Worm (Caenorhabditis elegans) whole organism, L4 larva: ENCODE measurements around the gene T05A8.2.

Source experiments
- D1046.2 ChIP-seq: fragments of 200-800 bp; sonication (Bioruptor generic); IDR thresholded peaks from 2 replicates; pipeline ENCODE4 v1.3.6; 2022; ENCODE audit warnings: missing genetic modification characterization, missing compliant biosample characterization
- F49E8.2 ChIP-seq: sonication (generic microtip); optimal IDR thresholded peaks from 2 replicates; lab custom pipeline; 2016; ENCODE audit warnings: missing compliant biosample characterization, mild to moderate bottlenecking, missing genetic modification characterization, borderline replicate concordance
- R02D3.7 ChIP-seq: fragments of 150-350 bp; sonication (generic microtip); optimal IDR thresholded peaks from 3 replicates; lab custom pipeline; 2014; ENCODE audit warnings: missing biosample characterization, missing genetic modification characterization
- T20F7.1 ChIP-seq: fragments of 200-800 bp; sonication (Bioruptor generic); optimal IDR thresholded peaks from 2 replicates; lab custom pipeline; 2018; ENCODE audit warnings: mild to moderate bottlenecking, missing genetic modification characterization, missing compliant biosample characterization
- T26A8.4 ChIP-seq: fragments of 200-800 bp; sonication (Bioruptor generic); IDR thresholded peaks from 2 replicates; pipeline ENCODE4 v1.3.6; 2022; ENCODE audit warnings: missing genetic modification characterization, missing compliant biosample characterization
- Y48G9A.11 ChIP-seq: fragments of 200-800 bp; sonication (Bioruptor generic); IDR thresholded peaks from 2 replicates; pipeline ENCODE4 v1.3.6; 2022; ENCODE audit warnings: missing genetic modification reagents, missing genetic modification characterization, missing compliant biosample characterization
- Y5F2A.4 ChIP-seq: fragments of 200-800 bp; sonication (Bioruptor generic); optimal IDR thresholded peaks from 2 replicates; lab custom pipeline; 2018; ENCODE audit warnings: mild to moderate bottlenecking, missing genetic modification characterization, missing compliant biosample characterization
- aly-2 ChIP-seq: sonication (generic microtip); optimal IDR thresholded peaks from 2 replicates; lab custom pipeline; 2018; ENCODE audit warnings: missing biosample characterization, missing genetic modification characterization
- ama-1 ChIP-seq: fragments of 150-350 bp; optimal IDR thresholded peaks from 2 replicates; lab custom pipeline; 2014; ENCODE audit warnings: inconsistent platforms, mixed read lengths
- ceh-28 ChIP-seq: fragments of 150-350 bp; optimal IDR thresholded peaks from 2 replicates; lab custom pipeline; 2014; ENCODE audit warnings: missing biosample characterization, missing genetic modification reagents, missing genetic modification characterization
- ceh-32 ChIP-seq: sonication (generic microtip); optimal IDR thresholded peaks from 2 replicates; lab custom pipeline; 2016; ENCODE audit warnings: mild to moderate bottlenecking, missing genetic modification characterization, missing compliant biosample characterization; ENCODE audit not compliant: poor library complexity
- ceh-44 ChIP-seq: fragments of 200-800 bp; sonication (Bioruptor generic); IDR thresholded peaks from 2 replicates; pipeline ENCODE4 v1.3.6; 2022; ENCODE audit warnings: missing genetic modification reagents, missing genetic modification characterization, missing compliant biosample characterization
- ceh-62 ChIP-seq: sonication (generic microtip); optimal IDR thresholded peaks from 2 replicates; lab custom pipeline; 2017; ENCODE audit warnings: missing biosample characterization, missing genetic modification characterization
- ceh-82 ChIP-seq: sonication (generic microtip); optimal IDR thresholded peaks from 2 replicates; lab custom pipeline; 2017; ENCODE audit warnings: missing biosample characterization, missing genetic modification characterization
- cey-2 ChIP-seq: sonication (generic microtip); optimal IDR thresholded peaks from 3 replicates; lab custom pipeline; 2017; ENCODE audit warnings: missing genetic modification characterization, mild to moderate bottlenecking, missing compliant biosample characterization, antibody characterized with exemption, borderline replicate concordance; ENCODE audit not compliant: insufficient read depth
- ctbp-1 ChIP-seq: fragments of 200-800 bp; sonication (Bioruptor generic); IDR thresholded peaks from 2 replicates; pipeline ENCODE4 v1.3.6; 2022; ENCODE audit warnings: missing genetic modification reagents, missing genetic modification characterization, missing compliant biosample characterization
- dmd-6 ChIP-seq: fragments of 200-800 bp; sonication (Bioruptor generic); IDR thresholded peaks from 2 replicates; pipeline ENCODE4 v1.3.6; 2022; ENCODE audit warnings: missing genetic modification reagents, missing genetic modification characterization, missing compliant biosample characterization
- dmd-8 ChIP-seq: fragments of 200-800 bp; sonication (Bioruptor generic); IDR thresholded peaks from 2 replicates; pipeline ENCODE4 v1.3.6; 2022; ENCODE audit warnings: missing genetic modification characterization, missing compliant biosample characterization
- dpl-1 ChIP-seq: fragments of 150-350 bp; optimal IDR thresholded peaks from 2 replicates; lab custom pipeline; 2014; ENCODE audit warnings: missing biosample characterization, missing genetic modification reagents, missing genetic modification characterization
- egl-27 ChIP-seq: sonication (generic microtip); optimal IDR thresholded peaks from 3 replicates; lab custom pipeline; 2017; ENCODE audit warnings: missing biosample characterization, missing genetic modification reagents, missing genetic modification characterization
- fkh-10 ChIP-seq: fragments of 150-350 bp; optimal IDR thresholded peaks from 2 replicates; lab custom pipeline; 2014; ENCODE audit warnings: missing biosample characterization, missing genetic modification reagents, missing genetic modification characterization
- fos-1 ChIP-seq: fragments of 150-350 bp; optimal IDR thresholded peaks from 2 replicates; lab custom pipeline; 2014; ENCODE audit warnings: missing biosample characterization, missing genetic modification characterization
- hif-1 ChIP-seq, 2 experiments: sonication (generic microtip); optimal IDR thresholded peaks; 2 replicates each; lab custom pipeline; 2016 to 2017; ENCODE audit warnings: missing compliant biosample characterization in 2 of 2, missing genetic modification characterization in 2 of 2, missing genetic modification reagents in 2 of 2, missing genotype in 2 of 2, mild to moderate bottlenecking in 1 of 2
- hlh-11 ChIP-seq: fragments of 200-800 bp; sonication (Bioruptor generic); optimal IDR thresholded peaks from 2 replicates; lab custom pipeline; 2018; ENCODE audit warnings: mild to moderate bottlenecking, missing genetic modification characterization, missing compliant biosample characterization
- hmg-1.1 ChIP-seq: fragments of 200-800 bp; sonication (Bioruptor generic); IDR thresholded peaks from 2 replicates; pipeline ENCODE4 v1.3.6; 2022; ENCODE audit warnings: missing genetic modification reagents, missing genetic modification characterization, missing compliant biosample characterization
- lin-1 ChIP-seq: fragments of 200-800 bp; sonication (Bioruptor generic); IDR thresholded peaks from 2 replicates; pipeline ENCODE4 v1.3.6; 2022; ENCODE audit warnings: missing genetic modification reagents, missing genetic modification characterization, missing compliant biosample characterization
- lin-15B ChIP-seq: fragments of 150-350 bp; sonication (generic microtip); optimal IDR thresholded peaks from 3 replicates; lab custom pipeline; 2014; ENCODE audit warnings: missing biosample characterization, missing genetic modification characterization
- lin-39 ChIP-seq: fragments of 150-350 bp; optimal IDR thresholded peaks from 2 replicates; lab custom pipeline; 2014; ENCODE audit warnings: missing biosample characterization, missing genetic modification reagents, missing genetic modification characterization
- lir-3 ChIP-seq: sonication (generic microtip); optimal IDR thresholded peaks from 2 replicates; lab custom pipeline; 2016; ENCODE audit warnings: mild to moderate bottlenecking, missing genetic modification characterization, missing compliant biosample characterization
- lsy-2 ChIP-seq, 2 experiments: fragments of 150-350 bp in 1 of 2; sonication (generic microtip) in 1 of 2; optimal IDR thresholded peaks; 2 replicates each; lab custom pipeline; 2014 to 2017; ENCODE audit warnings: missing biosample characterization in 2 of 2, missing genetic modification characterization in 2 of 2
- madf-5 ChIP-seq, 2 experiments: fragments of 200-800 bp; sonication (Bioruptor generic); IDR thresholded peaks; 2 replicates each; pipeline ENCODE4 v1.3.6; 2022; ENCODE audit warnings: missing compliant biosample characterization in 2 of 2, missing genetic modification characterization in 2 of 2
- mdl-1 ChIP-seq, 2 experiments: fragments of 150-350 bp in 1 of 2; sonication (generic microtip) in 1 of 2; optimal IDR thresholded peaks; 2 replicates each; lab custom pipeline; 2014 to 2017; ENCODE audit warnings: missing biosample characterization in 2 of 2, missing genetic modification characterization in 2 of 2
- mdt-29 ChIP-seq: fragments of 200-800 bp; sonication (Bioruptor generic); IDR thresholded peaks from 2 replicates; pipeline ENCODE4 v1.3.6; 2022; ENCODE audit warnings: missing genetic modification reagents, missing genetic modification characterization, missing compliant biosample characterization
- mep-1 ChIP-seq: fragments of 150-350 bp; sonication (generic microtip); optimal IDR thresholded peaks from 3 replicates; lab custom pipeline; 2014; ENCODE audit warnings: missing biosample characterization, missing genetic modification characterization
- mes-2 ChIP-seq: sonication (generic microtip); optimal IDR thresholded peaks from 2 replicates; lab custom pipeline; 2016; ENCODE audit warnings: missing genotype, mild to moderate bottlenecking, missing genetic modification characterization, missing compliant biosample characterization; ENCODE audit not compliant: poor library complexity, severe bottlenecking
- nhr-10 ChIP-seq: fragments of 150-350 bp; optimal IDR thresholded peaks from 2 replicates; lab custom pipeline; 2014; ENCODE audit warnings: missing biosample characterization, missing genetic modification characterization
- nhr-48 ChIP-seq: sonication (generic microtip); optimal IDR thresholded peaks from 2 replicates; lab custom pipeline; 2016; ENCODE audit warnings: mild to moderate bottlenecking, missing genetic modification characterization, missing compliant biosample characterization
- nhr-6 ChIP-seq: fragments of 150-350 bp; optimal IDR thresholded peaks from 2 replicates; lab custom pipeline; 2014; ENCODE audit warnings: missing biosample characterization, missing genetic modification characterization
- sdz-12 ChIP-seq: fragments of 200-800 bp; sonication (Bioruptor generic); optimal IDR thresholded peaks from 2 replicates; lab custom pipeline; 2018; ENCODE audit warnings: mild to moderate bottlenecking, missing genetic modification characterization, missing compliant biosample characterization
- set-16 ChIP-seq: fragments of 200-800 bp; sonication (Bioruptor generic); IDR thresholded peaks from 2 replicates; pipeline ENCODE4 v1.3.6; 2022; ENCODE audit warnings: missing genetic modification reagents, missing genetic modification characterization, missing compliant biosample characterization
- skn-1 ChIP-seq: fragments of 150-350 bp; optimal IDR thresholded peaks from 2 replicates; lab custom pipeline; 2014; ENCODE audit warnings: missing biosample characterization, missing genetic modification characterization
- snpc-4 ChIP-seq: fragments of 150-350 bp; optimal IDR thresholded peaks from 2 replicates; lab custom pipeline; 2014; ENCODE audit warnings: missing biosample characterization, missing genetic modification characterization
- spr-1 ChIP-seq: sonication (generic microtip); optimal IDR thresholded peaks from 2 replicates; lab custom pipeline; 2016; ENCODE audit warnings: mild to moderate bottlenecking, missing genetic modification characterization, missing compliant biosample characterization
- spr-3 ChIP-seq: fragments of 200-800 bp; sonication (Bioruptor generic); optimal IDR thresholded peaks from 2 replicates; lab custom pipeline; 2018; ENCODE audit warnings: mild to moderate bottlenecking, missing genetic modification characterization, missing compliant biosample characterization
- unc-62 ChIP-seq, 3 experiments: fragments of 150-350 bp in 1 of 3; sonication (generic microtip); optimal IDR thresholded peaks in 2 of 3; peaks in 1 of 3; 1 replicate in 1 of 3; 2 replicates in 2 of 3; lab custom pipeline; 2014 to 2017; ENCODE audit warnings: missing biosample characterization in 3 of 3, missing genetic modification characterization in 3 of 3, missing genetic modification reagents in 3 of 3, missing genotype in 1 of 3
- zip-11 ChIP-seq: fragments of 200-800 bp; sonication (Bioruptor generic); IDR thresholded peaks from 2 replicates; pipeline ENCODE4 v1.3.6; 2022; ENCODE audit warnings: missing genetic modification characterization, missing compliant biosample characterization
- zip-2 ChIP-seq: fragments of 150-350 bp; optimal IDR thresholded peaks from 2 replicates; lab custom pipeline; 2014; ENCODE audit warnings: missing biosample characterization, missing genetic modification characterization

The T05A8.2 gene

DNA sequence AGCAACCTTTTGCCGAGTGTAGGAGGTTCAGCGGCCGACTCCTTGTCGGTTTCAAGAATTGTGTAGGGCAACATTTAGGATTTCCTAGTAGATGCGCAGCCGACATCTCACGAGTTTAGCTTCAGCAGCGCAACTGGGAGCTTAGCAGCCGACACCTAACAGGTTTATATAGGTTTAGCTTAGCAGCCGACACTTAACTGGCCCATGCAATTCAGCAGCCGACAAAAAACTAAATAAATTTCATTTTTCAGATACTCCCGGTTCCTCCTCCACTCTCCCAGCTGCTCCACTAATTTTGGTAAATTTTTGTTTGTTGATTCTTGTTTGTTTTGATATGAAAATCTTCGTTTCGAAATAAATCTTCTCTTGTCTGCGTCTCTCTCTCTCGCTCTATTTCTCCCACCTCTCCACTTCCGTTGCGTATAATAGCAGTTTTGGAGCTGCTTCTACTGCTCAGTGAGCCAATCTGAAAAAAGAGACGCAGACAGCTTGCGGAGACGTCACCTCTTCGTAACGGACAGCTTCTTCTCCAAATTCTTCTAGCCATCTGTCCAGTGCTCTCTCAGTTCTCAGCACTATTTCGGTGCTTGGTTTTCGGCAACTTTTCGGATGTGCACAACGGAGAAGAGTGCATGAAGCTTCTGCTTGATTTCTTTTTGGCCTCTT lies 37.3 kb upstream of the T05A8.2 start (continued):
- TF ChIP-seq dpl-1 (peak; percentile 5), hlh-11 (tag; lab: Kevin White, UChicago) (peak; percentile 27), hmg-1.1 (GFP tag; lab: Robert Waterston, UW) (peak; percentile 55; the same call in 1 of the 2 replicates), D1046.2 (GFP tag; lab: Robert Waterston, UW) (no peak), ceh-28 (tag; lab: Kevin White, UChicago) (no peak), spr-1 (tag; lab: Kevin White, UChicago) (no peak), skn-1 (no peak), lir-3 (tag; lab: Kevin White, UChicago) (no peak), fkh-10 (GFP tag; lab: Kevin White, UChicago) (peak; percentile 75), sdz-12 (no peak), mdt-29 (GFP tag; lab: Robert Waterston, UW) (no peak), dmd-8 (no peak), ceh-82 (no peak), lin-39 (no peak), set-16 (GFP tag; lab: Robert Waterston, UW) (no peak), zip-11 (GFP tag; lab: Robert Waterston, UW) (no peak), ceh-32 (tag; lab: Kevin White, UChicago) (no peak), unc-62 (GFP tag; optimal IDR thresholded peaks at IDR 0.05 in 1 of 2; lab: Kevin White, UChicago) (peak in 1 of 2 experiments; percentile 99), unc-62 (tag; optimal IDR thresholded peaks at IDR 0.05; lab: Kevin White, UChicago) (no peak), aly-2 (no peak), Y48G9A.11 (GFP tag; lab: Robert Waterston, UW) (no peak), madf-5 (GFP tag; IDR thresholded peaks at IDR 0.05; lab: Robert Waterston, UW) (no peak), Y5F2A.4 (no peak), mep-1 (tag; lab: Kevin White, UChicago) (no peak), spr-3 (GFP tag; lab: Kevin White, UChicago) (no peak), snpc-4 (no peak), ceh-62 (no peak), ceh-44 (GFP tag; lab: Robert Waterston, UW) (no peak), nhr-6 (tag; lab: Kevin White, UChicago) (no peak), fos-1 (tag; lab: Kevin White, UChicago) (no peak), nhr-48 (tag; lab: Kevin White, UChicago) (no peak), R02D3.7 (no peak), dmd-6 (no peak), egl-27 (tag; lab: Kevin White, UChicago) (no peak), zip-2 (no peak), T20F7.1 (GFP tag; lab: Kevin White, UChicago) (no peak), mes-2 (no peak), lin-1 (GFP tag; lab: Robert Waterston, UW) (no peak), T26A8.4 (GFP tag; lab: Robert Waterston, UW) (no peak), ama-1 (lab: Kevin White, UChicago) (no peak), cey-2 (no peak), ctbp-1 (peak; percentile 60; the same call in 1 of the 2 replicates), hif-1 (tag; optimal IDR thresholded peaks at IDR 0.05; lab: Kevin White, UChicago) (peak in 1 of 2 experiments; percentile 33), F49E8.2 (tag; lab: Kevin White, UChicago) (no peak), mdl-1 (tag; optimal IDR thresholded peaks at IDR 0.05; lab: Kevin White, UChicago) (peak in 1 of 2 experiments; percentile 14), lsy-2 (tag; optimal IDR thresholded peaks at IDR 0.05; lab: Kevin White, UChicago) (peak in 1 of 2 experiments; percentile 58), lin-15B (tag; lab: Kevin White, UChicago) (no peak), nhr-10 (tag; lab: Kevin White, UChicago) (no peak)
